Worm (Caenorhabditis elegans) whole organism, mixed stage, embryonic: ENCODE results near the gene gst-2.

Experiments used
- ces-1 ChIP-seq: fragments of 150-350 bp; optimal IDR thresholded peaks from 2 replicates; lab custom pipeline; 2014; ENCODE audit warnings: missing biosample characterization, missing genetic modification reagents, missing genetic modification characterization
- lsy-2 ChIP-seq: fragments of 150-350 bp; optimal IDR thresholded peaks from 2 replicates; lab custom pipeline; 2014; ENCODE audit warnings: missing biosample characterization, missing genetic modification characterization
- mls-2 ChIP-seq: sonication (generic microtip); optimal IDR thresholded peaks from 2 replicates; lab custom pipeline; 2016; ENCODE audit warnings: mild to moderate bottlenecking, missing genetic modification characterization, moderate library complexity, missing compliant biosample characterization
- nhr-12 ChIP-seq: fragments of 150-350 bp; optimal IDR thresholded peaks from 2 replicates; lab custom pipeline; 2014; ENCODE audit warnings: missing biosample characterization, missing genetic modification characterization
- nhr-237 ChIP-seq: fragments of 150-350 bp; optimal IDR thresholded peaks from 2 replicates; lab custom pipeline; 2014; ENCODE audit warnings: missing biosample characterization, missing genetic modification characterization
- unc-39 ChIP-seq: fragments of 150-350 bp; optimal IDR thresholded peaks from 2 replicates; lab custom pipeline; 2014; ENCODE audit warnings: missing biosample characterization, missing genetic modification characterization
- unc-62 ChIP-seq: fragments of 150-350 bp; optimal IDR thresholded peaks from 2 replicates; lab custom pipeline; 2014; ENCODE audit warnings: missing biosample characterization, missing genetic modification reagents, missing genetic modification characterization

DNA sequence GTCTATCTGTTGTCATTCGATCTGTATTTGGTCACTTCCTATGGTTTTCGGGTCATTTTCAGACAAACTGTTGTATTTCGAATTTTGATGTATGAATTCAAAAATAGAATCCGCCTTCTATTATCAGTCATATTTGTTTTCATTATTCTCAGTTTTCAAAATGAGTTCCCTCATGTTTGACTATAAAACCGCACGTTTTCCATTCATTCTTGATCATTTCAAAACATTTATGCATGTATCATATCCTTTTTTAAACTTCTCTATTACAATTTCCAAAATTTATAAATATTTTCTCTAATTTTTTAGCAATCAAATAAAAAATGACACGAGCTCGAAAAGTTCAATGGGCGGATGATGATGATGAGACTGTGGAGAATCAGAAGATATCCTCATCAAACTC is 4.1 kb downstream of the gst-2 start, which contains the start of gene K08F4.12:
- TF ChIP-seq unc-62 (GFP tag; lab: Kevin White, UChicago) = no peak
- no peak for TF ChIP-seq lsy-2
- TF ChIP-seq unc-39 (tag; lab: Kevin White, UChicago) = no peak
- no peak for TF ChIP-seq nhr-237 (tag; lab: Kevin White, UChicago)
- TF ChIP-seq nhr-12 (tag; lab: Kevin White, UChicago) = no peak
- TF ChIP-seq ces-1 (GFP tag; lab: Kevin White, UChicago) = no peak
- TF ChIP-seq mls-2 (tag; lab: Kevin White, UChicago) = no peak
